Worm (Caenorhabditis elegans): ENCODE data around the gene W08F4.7.

DNA sequence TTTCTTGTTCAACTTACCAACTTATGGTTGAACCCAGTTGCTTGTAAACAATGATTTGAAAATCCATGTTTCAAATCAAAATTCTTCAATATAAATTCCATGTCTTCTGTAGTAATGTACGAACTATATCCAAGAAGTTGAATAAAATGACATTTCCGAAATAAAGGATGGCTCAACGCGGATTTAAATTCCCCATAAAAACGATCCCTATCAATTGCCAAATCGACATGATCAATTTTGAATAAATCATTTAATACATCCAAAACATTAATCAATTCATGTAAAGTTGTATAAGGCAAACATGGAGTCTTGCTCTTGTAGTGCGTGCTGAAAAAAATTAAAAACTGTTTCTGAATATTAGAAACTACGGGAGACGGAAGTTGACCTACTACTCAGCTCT lies 13.6 kb upstream of the W08F4.7 start, which contains the start of gene W08F4.10:
- TF ChIP-seq unc-39 (tag; optimal IDR thresholded peaks at IDR 0.05), result no peak
- no peak for TF ChIP-seq fos-1 (tag; optimal IDR thresholded peaks at IDR 0.05)
- TF ChIP-seq ama-1 (optimal IDR thresholded peaks at IDR 0.05), result no peak
- no peak for TF ChIP-seq nhr-12 (tag; optimal IDR thresholded peaks at IDR 0.05)
- no peak for TF ChIP-seq unc-62 (GFP tag; optimal IDR thresholded peaks at IDR 0.05)
- no peak for TF ChIP-seq nhr-10 (tag; optimal IDR thresholded peaks at IDR 0.05)
- no peak for TF ChIP-seq aly-2 (tag; optimal IDR thresholded peaks at IDR 0.05)
- no peak for TF ChIP-seq zag-1 (tag; optimal IDR thresholded peaks at IDR 0.05)
- no peak for TF ChIP-seq lin-39 (tag; optimal IDR thresholded peaks at IDR 0.05)
- TF ChIP-seq skn-1 (tag; optimal IDR thresholded peaks at IDR 0.05), result no peak
- no peak for TF ChIP-seq elt-1 (tag; optimal IDR thresholded peaks at IDR 0.05)
- TF ChIP-seq ceh-82 (tag; optimal IDR thresholded peaks at IDR 0.05), result no peak
- TF ChIP-seq ztf-11 (tag; optimal IDR thresholded peaks at IDR 0.05), result no peak
- no peak for TF ChIP-seq mbf-1 (tag; optimal IDR thresholded peaks at IDR 0.05)

Data from whole organism, L2 larva.